Worm (Caenorhabditis elegans) whole organism, midembryonic: ENCODE measurements around the gene rgs-1.
"Not testable (repeated sequence)": the region's sequence is repeated elsewhere in the genome, so short reads cannot be mapped to it uniquely, and the experiment has no call there.

Experiments
- T22C8.4 ChIP-seq: fragments of 200-800 bp; sonication (Bioruptor generic); IDR thresholded peaks from 2 replicates; pipeline ENCODE4 v1.3.6; 2022; ENCODE audit warnings: missing genetic modification characterization, missing compliant biosample characterization
- cog-1 ChIP-seq: sonication (generic microtip); optimal IDR thresholded peaks from 2 replicates; lab custom pipeline; 2016; ENCODE audit warnings: missing genetic modification characterization, missing compliant biosample characterization
- flt-1 ChIP-seq: fragments of 200-800 bp; sonication (Bioruptor generic); IDR thresholded peaks from 2 replicates; pipeline ENCODE4 v1.3.6; 2022; ENCODE audit warnings: missing genetic modification characterization, missing compliant biosample characterization
- klf-2 ChIP-seq: fragments of 200-800 bp; sonication (Bioruptor generic); conservative IDR thresholded peaks from 2 replicates; pipeline ENCODE4 v1.3.6; 2022; ENCODE audit warnings: missing genetic modification reagents, missing genetic modification characterization, missing compliant biosample characterization
- med-1 ChIP-seq: sonication (generic microtip); optimal IDR thresholded peaks from 2 replicates; lab custom pipeline; 2017; ENCODE audit warnings: missing genetic modification characterization, mild to moderate bottlenecking, missing compliant biosample characterization, antibody characterized with exemption, missing genetic modification reagents; ENCODE audit not compliant: insufficient read depth
- ref-1 ChIP-seq: fragments of 200-800 bp; sonication (Bioruptor generic); conservative IDR thresholded peaks from 2 replicates; pipeline ENCODE4 v1.3.6; 2022; ENCODE audit warnings: missing genetic modification reagents, missing genetic modification characterization, missing compliant biosample characterization
- tab-1 ChIP-seq: fragments of 200-800 bp; sonication (Bioruptor generic); IDR thresholded peaks from 2 replicates; pipeline ENCODE4 v1.3.6; 2022; ENCODE audit warnings: missing genetic modification characterization, missing compliant biosample characterization
- ztf-23 ChIP-seq: fragments of 200-800 bp; sonication (Bioruptor generic); IDR thresholded peaks from 2 replicates; pipeline ENCODE4 v1.3.6; 2022; ENCODE audit warnings: missing genetic modification reagents, missing genetic modification characterization, missing compliant biosample characterization
- ztf-29 ChIP-seq: fragments of 200-800 bp; sonication (Bioruptor generic); IDR thresholded peaks from 2 replicates; pipeline ENCODE4 v1.3.6; 2022; ENCODE audit warnings: missing genetic modification reagents, missing genetic modification characterization, missing compliant biosample characterization

The rgs-1 gene

ce11 chrIII:10016413-10017051, at the start of gene rgs-1:
TSS of gene rgs-1 (minus strand) at chrIII:10016558.
- TF ChIP-seq med-1 (GFP tag; lab: Kevin White, UChicago): no peak
- TF ChIP-seq cog-1: no peak
- TF ChIP-seq flt-1 (GFP tag; lab: Robert Waterston, UW): 0 out of 2 replicates have a peak, but pooled peaks have one; percentile 26

- no peak for TF ChIP-seq klf-2
- no peak for TF ChIP-seq med-1 (GFP tag; lab: Kevin White, UChicago)
- peak; percentile 71 for TF ChIP-seq flt-1 (GFP tag; lab: Robert Waterston, UW)
- no peak for TF ChIP-seq tab-1 (GFP tag; lab: Robert Waterston, UW)
- TF ChIP-seq ref-1 (GFP tag; lab: Robert Waterston, UW): no peak
- TF ChIP-seq ztf-23 (GFP tag; lab: Robert Waterston, UW): no peak
- TF ChIP-seq ztf-29: no peak
- TF ChIP-seq cog-1: peak; percentile 37
- peak; percentile 10; the same call in 1 of the 2 replicates for TF ChIP-seq T22C8.4 (GFP tag; lab: Robert Waterston, UW)
These were observed 47.8 kb upstream of the rgs-1 start, which contains the start of gene ekl-6 for ce11 chrIII:10064140-10064539. TSS of gene ekl-6 (plus strand) at chrIII:10064404.

ce11 chrIII:10060573-10060972, 44.2 kb upstream of the rgs-1 start, which contains the start of gene T16G12.13:
TSS of gene T16G12.13 (plus strand) at chrIII:10060865.
- no peak for TF ChIP-seq ztf-29
- no peak for TF ChIP-seq tab-1 (GFP tag; lab: Robert Waterston, UW)
- TF ChIP-seq ref-1 (GFP tag; lab: Robert Waterston, UW): no peak
- TF ChIP-seq ztf-23 (GFP tag; lab: Robert Waterston, UW): no peak
- TF ChIP-seq med-1 (GFP tag; lab: Kevin White, UChicago): no peak
- TF ChIP-seq flt-1 (GFP tag; lab: Robert Waterston, UW): no peak
- no peak for TF ChIP-seq klf-2
- no peak for TF ChIP-seq cog-1
- TF ChIP-seq T22C8.4 (GFP tag; lab: Robert Waterston, UW): no peak

- no peak for TF ChIP-seq T22C8.4 (GFP tag; lab: Robert Waterston, UW)
- no peak for TF ChIP-seq flt-1 (GFP tag; lab: Robert Waterston, UW)
These were observed 42.6 kb upstream of the rgs-1 start, which contains the start of gene T16G12.8 for ce11 chrIII:10059002-10059401. TSS of gene T16G12.8 (plus strand) at chrIII:10059302.

- TF ChIP-seq ztf-23 (GFP tag; lab: Robert Waterston, UW): no peak
- no peak for TF ChIP-seq ztf-29
- no peak for TF ChIP-seq T22C8.4 (GFP tag; lab: Robert Waterston, UW)
- no peak for TF ChIP-seq cog-1
- no peak for TF ChIP-seq tab-1 (GFP tag; lab: Robert Waterston, UW)
- no peak for TF ChIP-seq ref-1 (GFP tag; lab: Robert Waterston, UW)
- TF ChIP-seq flt-1 (GFP tag; lab: Robert Waterston, UW): no peak
- no peak for TF ChIP-seq med-1 (GFP tag; lab: Kevin White, UChicago)
- TF ChIP-seq klf-2: no peak
These were observed 41.2 kb upstream of the rgs-1 start, which contains the start of gene T16G12.4 for ce11 chrIII:10057518-10057917. TSS of gene T16G12.4 (plus strand) at chrIII:10057818.

ce11 chrIII:10056033-10056432, 39.7 kb upstream of the rgs-1 start, which contains the start of gene T16G12.10:
TSS of gene T16G12.10 (minus strand) at chrIII:10056133.
- TF ChIP-seq ref-1 (GFP tag; lab: Robert Waterston, UW): no peak
- no peak for TF ChIP-seq flt-1 (GFP tag; lab: Robert Waterston, UW)
- no peak for TF ChIP-seq ztf-23 (GFP tag; lab: Robert Waterston, UW)
- TF ChIP-seq T22C8.4 (GFP tag; lab: Robert Waterston, UW): no peak
- TF ChIP-seq klf-2: no peak
- no peak for TF ChIP-seq med-1 (GFP tag; lab: Kevin White, UChicago)
- TF ChIP-seq ztf-29: no peak
- no peak for TF ChIP-seq tab-1 (GFP tag; lab: Robert Waterston, UW)
- TF ChIP-seq cog-1: no peak

ce11 chrIII:10053312-10053711, 37.0 kb upstream of the rgs-1 start, which contains the start of gene T16G12.12:
TSS of gene T16G12.12 (plus strand) at chrIII:10053612.
- not testable (repeated sequence) for TF ChIP-seq flt-1 (GFP tag; lab: Robert Waterston, UW); klf-2; ztf-23 (GFP tag; lab: Robert Waterston, UW)

ce11 chrIII:10050321-10050720, 34.0 kb upstream of the rgs-1 start, which contains the start of gene T16G12.3:
TSS of gene T16G12.3 (plus strand) at chrIII:10050621.
- TF ChIP-seq T22C8.4 (GFP tag; lab: Robert Waterston, UW); klf-2; ztf-23 (GFP tag; lab: Robert Waterston, UW): not testable (repeated sequence)

ce11 chrIII:10049682-10050081, 33.3 kb upstream of the rgs-1 start, which contains the start of gene T16G12.1:
TSS of gene T16G12.1 (minus strand) at chrIII:10049857.
- TF ChIP-seq ref-1 (GFP tag; lab: Robert Waterston, UW) (no peak), ztf-29 (no peak), klf-2 (no peak), flt-1 (GFP tag; lab: Robert Waterston, UW) (no peak), cog-1 (no peak), med-1 (GFP tag; lab: Kevin White, UChicago) (no peak), ztf-23 (GFP tag; lab: Robert Waterston, UW) (no peak), T22C8.4 (GFP tag; lab: Robert Waterston, UW) (no peak), tab-1 (GFP tag; lab: Robert Waterston, UW) (no peak)

ce11 chrIII:10040013-10040412, 23.7 kb upstream of the rgs-1 start, which contains the start of gene T16G12.7:
TSS of gene T16G12.7 (minus strand) at chrIII:10040113.
- TF ChIP-seq med-1 (GFP tag; lab: Kevin White, UChicago): no peak
- TF ChIP-seq klf-2: no peak
- no peak for TF ChIP-seq ztf-29
- TF ChIP-seq ref-1 (GFP tag; lab: Robert Waterston, UW): no peak
- TF ChIP-seq T22C8.4 (GFP tag; lab: Robert Waterston, UW): no peak
- no peak for TF ChIP-seq cog-1
- no peak for TF ChIP-seq tab-1 (GFP tag; lab: Robert Waterston, UW)
- TF ChIP-seq flt-1 (GFP tag; lab: Robert Waterston, UW): no peak
